Worm (Caenorhabditis elegans) whole organism, L4 larva: ENCODE data around the gene M117.1.

Source experiments
- F10B5.3 ChIP-seq: sonication (generic microtip); optimal IDR thresholded peaks from 2 replicates; lab custom pipeline; 2016; ENCODE audit warnings: mild to moderate bottlenecking, missing genetic modification characterization, missing compliant biosample characterization
- F44E2.7 ChIP-seq: fragments of 200-800 bp; sonication (Bioruptor generic); IDR thresholded peaks from 2 replicates; pipeline ENCODE4 v2.1.2; 2022; ENCODE audit warnings: missing genetic modification characterization, missing compliant biosample characterization
- T20F7.1 ChIP-seq: fragments of 200-800 bp; sonication (Bioruptor generic); optimal IDR thresholded peaks from 2 replicates; lab custom pipeline; 2018; ENCODE audit warnings: mild to moderate bottlenecking, missing genetic modification characterization, missing compliant biosample characterization
- T26A8.4 ChIP-seq: fragments of 200-800 bp; sonication (Bioruptor generic); IDR thresholded peaks from 2 replicates; pipeline ENCODE4 v1.3.6; 2022; ENCODE audit warnings: missing genetic modification characterization, missing compliant biosample characterization
- Y5F2A.4 ChIP-seq: fragments of 200-800 bp; sonication (Bioruptor generic); optimal IDR thresholded peaks from 2 replicates; lab custom pipeline; 2018; ENCODE audit warnings: mild to moderate bottlenecking, missing genetic modification characterization, missing compliant biosample characterization
- aly-2 ChIP-seq: sonication (generic microtip); optimal IDR thresholded peaks from 2 replicates; lab custom pipeline; 2018; ENCODE audit warnings: missing biosample characterization, missing genetic modification characterization
- ama-1 ChIP-seq: fragments of 150-350 bp; optimal IDR thresholded peaks from 2 replicates; lab custom pipeline; 2014; ENCODE audit warnings: inconsistent platforms, mixed read lengths
- arid-1 ChIP-seq: fragments of 200-800 bp; sonication (Bioruptor generic); conservative IDR thresholded peaks from 2 replicates; pipeline ENCODE4 v1.3.6; 2022; ENCODE audit warnings: missing genetic modification reagents, missing genetic modification characterization, missing compliant biosample characterization
- attf-4 ChIP-seq: sonication (generic microtip); optimal IDR thresholded peaks from 3 replicates; lab custom pipeline; 2017; ENCODE audit warnings: missing biosample characterization, missing genetic modification characterization
- ceh-20 ChIP-seq: fragments of 200-800 bp; sonication (Bioruptor generic); IDR thresholded peaks from 2 replicates; pipeline ENCODE4 v1.3.6; 2022; ENCODE audit warnings: missing genetic modification reagents, missing genetic modification characterization, missing compliant biosample characterization
- ceh-28 ChIP-seq: fragments of 150-350 bp; optimal IDR thresholded peaks from 2 replicates; lab custom pipeline; 2014; ENCODE audit warnings: missing biosample characterization, missing genetic modification reagents, missing genetic modification characterization
- cey-2 ChIP-seq: sonication (generic microtip); optimal IDR thresholded peaks from 3 replicates; lab custom pipeline; 2017; ENCODE audit warnings: missing genetic modification characterization, mild to moderate bottlenecking, missing compliant biosample characterization, antibody characterized with exemption, borderline replicate concordance; ENCODE audit not compliant: insufficient read depth
- ctbp-1 ChIP-seq: fragments of 200-800 bp; sonication (Bioruptor generic); IDR thresholded peaks from 2 replicates; pipeline ENCODE4 v1.3.6; 2022; ENCODE audit warnings: missing genetic modification reagents, missing genetic modification characterization, missing compliant biosample characterization
- daf-16 ChIP-seq, 3 experiments: sonication (generic microtip); optimal IDR thresholded peaks; 2 replicates each; lab custom pipeline; 2016 to 2017; ENCODE audit warnings: missing genetic modification characterization in 3 of 3, missing genetic modification reagents in 3 of 3, mild to moderate bottlenecking in 2 of 3, missing compliant biosample characterization in 2 of 3, missing biosample characterization in 1 of 3, moderate library complexity in 1 of 3
- daf-8 ChIP-seq: fragments of 200-800 bp; sonication (Bioruptor generic); IDR thresholded peaks from 2 replicates; pipeline ENCODE4 v1.3.6; 2022; ENCODE audit warnings: missing genetic modification characterization, missing compliant biosample characterization
- dmd-6 ChIP-seq: fragments of 200-800 bp; sonication (Bioruptor generic); IDR thresholded peaks from 2 replicates; pipeline ENCODE4 v1.3.6; 2022; ENCODE audit warnings: missing genetic modification reagents, missing genetic modification characterization, missing compliant biosample characterization
- dpl-1 ChIP-seq: fragments of 150-350 bp; optimal IDR thresholded peaks from 2 replicates; lab custom pipeline; 2014; ENCODE audit warnings: missing biosample characterization, missing genetic modification reagents, missing genetic modification characterization
- egl-43 ChIP-seq: fragments of 200-800 bp; sonication (Bioruptor generic); IDR thresholded peaks from 2 replicates; pipeline ENCODE4 v1.3.6; 2022; ENCODE audit warnings: missing genetic modification reagents, missing genetic modification characterization, missing compliant biosample characterization
- fkh-10 ChIP-seq: fragments of 150-350 bp; optimal IDR thresholded peaks from 2 replicates; lab custom pipeline; 2014; ENCODE audit warnings: missing biosample characterization, missing genetic modification reagents, missing genetic modification characterization
- gei-8 ChIP-seq: fragments of 200-800 bp; sonication (Bioruptor generic); optimal IDR thresholded peaks from 2 replicates; lab custom pipeline; 2018; ENCODE audit warnings: mild to moderate bottlenecking, missing genetic modification characterization, missing compliant biosample characterization
- hlh-30 ChIP-seq: sonication (generic microtip); optimal IDR thresholded peaks from 2 replicates; lab custom pipeline; 2017; ENCODE audit warnings: antibody characterized with exemption, mild to moderate bottlenecking, missing genetic modification characterization, missing compliant biosample characterization; ENCODE audit not compliant: insufficient read depth
- hmg-1.1 ChIP-seq: fragments of 200-800 bp; sonication (Bioruptor generic); IDR thresholded peaks from 2 replicates; pipeline ENCODE4 v1.3.6; 2022; ENCODE audit warnings: missing genetic modification reagents, missing genetic modification characterization, missing compliant biosample characterization
- lim-7 ChIP-seq: fragments of 200-800 bp; sonication (Bioruptor generic); IDR thresholded peaks from 2 replicates; pipeline ENCODE4 v1.3.6; 2022; ENCODE audit warnings: missing genetic modification characterization, missing compliant biosample characterization
- lin-1 ChIP-seq: fragments of 200-800 bp; sonication (Bioruptor generic); IDR thresholded peaks from 2 replicates; pipeline ENCODE4 v1.3.6; 2022; ENCODE audit warnings: missing genetic modification reagents, missing genetic modification characterization, missing compliant biosample characterization
- lin-15B ChIP-seq: fragments of 150-350 bp; sonication (generic microtip); optimal IDR thresholded peaks from 3 replicates; lab custom pipeline; 2014; ENCODE audit warnings: missing biosample characterization, missing genetic modification characterization
- lin-29 ChIP-seq: fragments of 200-800 bp; sonication (Bioruptor generic); IDR thresholded peaks from 2 replicates; pipeline ENCODE4 v1.3.6; 2022; ENCODE audit warnings: missing genetic modification reagents, missing genetic modification characterization, missing compliant biosample characterization
- lir-3 ChIP-seq: sonication (generic microtip); optimal IDR thresholded peaks from 2 replicates; lab custom pipeline; 2016; ENCODE audit warnings: mild to moderate bottlenecking, missing genetic modification characterization, missing compliant biosample characterization
- mdl-1 ChIP-seq, 2 experiments: fragments of 150-350 bp in 1 of 2; sonication (generic microtip) in 1 of 2; optimal IDR thresholded peaks; 2 replicates each; lab custom pipeline; 2014 to 2017; ENCODE audit warnings: missing biosample characterization in 2 of 2, missing genetic modification characterization in 2 of 2
- mdt-29 ChIP-seq: fragments of 200-800 bp; sonication (Bioruptor generic); IDR thresholded peaks from 2 replicates; pipeline ENCODE4 v1.3.6; 2022; ENCODE audit warnings: missing genetic modification reagents, missing genetic modification characterization, missing compliant biosample characterization
- mep-1 ChIP-seq: fragments of 150-350 bp; sonication (generic microtip); optimal IDR thresholded peaks from 3 replicates; lab custom pipeline; 2014; ENCODE audit warnings: missing biosample characterization, missing genetic modification characterization
- mxl-3 ChIP-seq: fragments of 200-800 bp; sonication (Bioruptor generic); optimal IDR thresholded peaks from 2 replicates; lab custom pipeline; 2018; ENCODE audit warnings: mild to moderate bottlenecking, missing genetic modification characterization, missing compliant biosample characterization
- nhr-10 ChIP-seq: fragments of 150-350 bp; optimal IDR thresholded peaks from 2 replicates; lab custom pipeline; 2014; ENCODE audit warnings: missing biosample characterization, missing genetic modification characterization
- nhr-102 ChIP-seq: sonication (generic microtip); optimal IDR thresholded peaks from 2 replicates; lab custom pipeline; 2016; ENCODE audit warnings: mild to moderate bottlenecking, missing genetic modification characterization, moderate library complexity, missing compliant biosample characterization
- nhr-11 ChIP-seq: fragments of 150-350 bp; optimal IDR thresholded peaks from 2 replicates; lab custom pipeline; 2014; ENCODE audit warnings: missing biosample characterization, missing genetic modification characterization
- nhr-111 ChIP-seq: fragments of 200-800 bp; sonication (Bioruptor generic); optimal IDR thresholded peaks from 2 replicates; lab custom pipeline; 2018; ENCODE audit warnings: mild to moderate bottlenecking, missing genetic modification characterization, missing compliant biosample characterization
- nhr-237 ChIP-seq: sonication (generic microtip); optimal IDR thresholded peaks from 2 replicates; lab custom pipeline; 2017; ENCODE audit warnings: missing biosample characterization, missing genetic modification characterization
- nhr-28 ChIP-seq: fragments of 150-350 bp; optimal IDR thresholded peaks from 2 replicates; lab custom pipeline; 2014; ENCODE audit warnings: missing biosample characterization, missing genetic modification characterization
- nhr-48 ChIP-seq: sonication (generic microtip); optimal IDR thresholded peaks from 2 replicates; lab custom pipeline; 2016; ENCODE audit warnings: mild to moderate bottlenecking, missing genetic modification characterization, missing compliant biosample characterization
- nhr-6 ChIP-seq: fragments of 150-350 bp; optimal IDR thresholded peaks from 2 replicates; lab custom pipeline; 2014; ENCODE audit warnings: missing biosample characterization, missing genetic modification characterization
- pqm-1 ChIP-seq: sonication (generic microtip); optimal IDR thresholded peaks from 2 replicates; lab custom pipeline; 2017; ENCODE audit warnings: missing biosample characterization, missing genetic modification characterization
- rbr-2 ChIP-seq: sonication (generic microtip); optimal IDR thresholded peaks from 2 replicates; lab custom pipeline; 2016; ENCODE audit warnings: missing genotype, missing genetic modification characterization, missing compliant biosample characterization
- saeg-2 ChIP-seq: fragments of 200-800 bp; sonication (Bioruptor generic); IDR thresholded peaks from 2 replicates; pipeline ENCODE4 v1.3.6; 2022; ENCODE audit warnings: missing genetic modification reagents, missing genetic modification characterization, missing compliant biosample characterization
- set-16 ChIP-seq: fragments of 200-800 bp; sonication (Bioruptor generic); IDR thresholded peaks from 2 replicates; pipeline ENCODE4 v1.3.6; 2022; ENCODE audit warnings: missing genetic modification reagents, missing genetic modification characterization, missing compliant biosample characterization
- spr-3 ChIP-seq: fragments of 200-800 bp; sonication (Bioruptor generic); optimal IDR thresholded peaks from 2 replicates; lab custom pipeline; 2018; ENCODE audit warnings: mild to moderate bottlenecking, missing genetic modification characterization, missing compliant biosample characterization
- unc-62 ChIP-seq, 3 experiments: fragments of 150-350 bp in 1 of 3; sonication (generic microtip); optimal IDR thresholded peaks in 2 of 3; peaks in 1 of 3; 1 replicate in 1 of 3; 2 replicates in 2 of 3; lab custom pipeline; 2014 to 2017; ENCODE audit warnings: missing biosample characterization in 3 of 3, missing genetic modification characterization in 3 of 3, missing genetic modification reagents in 3 of 3, missing genotype in 1 of 3
- vab-7 ChIP-seq: fragments of 200-800 bp; sonication (Bioruptor generic); IDR thresholded peaks from 2 replicates; pipeline ENCODE4 v1.3.6; 2022; ENCODE audit warnings: missing genetic modification reagents, missing genetic modification characterization, missing compliant biosample characterization
- zfp-3 ChIP-seq: fragments of 200-800 bp; sonication (Bioruptor generic); conservative IDR thresholded peaks from 2 replicates; pipeline ENCODE4 v1.3.6; 2022; ENCODE audit warnings: missing genetic modification reagents, missing genetic modification characterization, missing compliant biosample characterization
- zip-11 ChIP-seq: fragments of 200-800 bp; sonication (Bioruptor generic); IDR thresholded peaks from 2 replicates; pipeline ENCODE4 v1.3.6; 2022; ENCODE audit warnings: missing genetic modification characterization, missing compliant biosample characterization

M117.1 gene

DNA sequence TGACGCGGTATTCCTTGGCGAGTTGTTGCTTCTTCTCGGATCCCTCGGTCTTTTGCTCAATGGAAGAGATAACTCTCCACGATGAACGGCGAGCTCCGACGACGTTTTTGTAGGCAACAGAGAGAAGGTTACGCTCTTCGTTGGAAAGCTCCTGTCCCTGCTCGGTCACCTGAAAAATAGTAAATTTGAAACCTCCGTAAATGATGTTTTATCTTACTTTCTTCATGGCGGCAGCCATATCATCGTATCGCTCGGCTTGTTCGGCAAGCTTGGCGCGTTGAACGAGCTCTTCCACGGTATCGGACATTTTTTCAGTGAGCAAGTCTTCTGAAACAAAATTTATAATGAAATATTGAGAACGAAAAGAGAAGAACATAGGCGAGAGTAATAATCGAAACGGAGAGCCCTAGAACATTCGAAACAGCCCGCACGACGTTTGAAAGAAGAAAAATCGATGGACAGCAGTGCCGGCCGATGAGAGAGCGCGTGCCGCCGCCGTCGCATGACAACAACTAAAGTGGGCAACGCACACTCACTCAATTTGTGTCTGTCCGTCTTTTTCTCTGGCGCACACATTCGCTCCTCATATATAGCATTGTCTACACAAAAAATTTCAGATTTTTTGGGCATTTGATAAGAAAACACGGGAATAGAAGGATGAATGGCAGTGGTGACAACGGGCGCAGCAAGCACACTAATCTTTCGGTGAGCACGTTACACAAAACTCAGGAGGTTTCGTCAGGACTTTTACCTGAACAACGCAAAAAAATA is 7.7 kb downstream of the M117.1 start, which contains the start of the genes par-5 and M117.3 (continued):
- TF ChIP-seq T20F7.1 (GFP tag; lab: Kevin White, UChicago), result peak; percentile 65
- TF ChIP-seq spr-3 (GFP tag; lab: Kevin White, UChicago), result no peak
- TF ChIP-seq vab-7 (GFP tag; lab: Robert Waterston, UW), result peak; percentile 63
- no peak for TF ChIP-seq aly-2 (tag; lab: Kevin White, UChicago)
- peak; percentile 98 for TF ChIP-seq hlh-30 (tag; lab: Kevin White, UChicago)
- peak; percentile 78 for TF ChIP-seq mep-1 (tag; lab: Kevin White, UChicago)
- TF ChIP-seq cey-2, result no peak
- no peak for TF ChIP-seq daf-16 (GFP tag; optimal IDR thresholded peaks at IDR 0.05; lab: Kevin White, UChicago)
- TF ChIP-seq daf-16 (tag; optimal IDR thresholded peaks at IDR 0.05; lab: Kevin White, UChicago), result peak; percentile 63
- TF ChIP-seq Y5F2A.4, result no peak
- peak; percentile 76 for TF ChIP-seq nhr-11 (tag; lab: Kevin White, UChicago)
- peak; percentile 11; the same call in 1 of the 2 replicates for TF ChIP-seq arid-1 (GFP tag; lab: Robert Waterston, UW)
- peak; percentile 54 to 94 for TF ChIP-seq mdl-1 (tag; optimal IDR thresholded peaks at IDR 0.05; lab: Kevin White, UChicago)
- peak; percentile 82 for TF ChIP-seq egl-43
- no peak for TF ChIP-seq daf-8
- TF ChIP-seq lin-15B (tag; lab: Kevin White, UChicago), result no peak
- no peak for TF ChIP-seq lir-3
- TF ChIP-seq dmd-6, result peak; percentile 86
- no peak for TF ChIP-seq gei-8 (GFP tag; lab: Kevin White, UChicago)
- no peak for TF ChIP-seq nhr-10 (tag; lab: Kevin White, UChicago)
- TF ChIP-seq nhr-111 (GFP tag; lab: Kevin White, UChicago), result no peak
- TF ChIP-seq lin-29, result 0 out of 2 replicates have a peak, but pooled peaks have one; percentile 7
- peak; percentile 62 for TF ChIP-seq dpl-1 (GFP tag; lab: Kevin White, UChicago)
- TF ChIP-seq T26A8.4, result peak; percentile 53
- peak; percentile 68 for TF ChIP-seq ceh-28 (tag; lab: Kevin White, UChicago)
- 0 out of 2 replicates have a peak, but pooled peaks have one; percentile 43 for TF ChIP-seq saeg-2
- peak; percentile 64 for TF ChIP-seq lim-7
- TF ChIP-seq unc-62 (GFP tag; optimal IDR thresholded peaks at IDR 0.05 in 1 of 2; lab: Kevin White, UChicago), result peak in 1 of 2 experiments; percentile 95
- no peak for TF ChIP-seq unc-62 (tag; optimal IDR thresholded peaks at IDR 0.05; lab: Kevin White, UChicago)
- TF ChIP-seq nhr-28 (tag; lab: Kevin White, UChicago), result peak; percentile 83
- TF ChIP-seq zfp-3 (GFP tag; lab: Robert Waterston, UW), result 0 out of 2 replicates have a peak, but pooled peaks have one; percentile 38
- TF ChIP-seq rbr-2 (tag; lab: Kevin White, UChicago), result peak; percentile 67
- TF ChIP-seq lin-1 (GFP tag; lab: Robert Waterston, UW), result peak; percentile 68
- peak; percentile 68 for TF ChIP-seq fkh-10 (GFP tag; lab: Kevin White, UChicago)
- peak; percentile 82 for TF ChIP-seq mdt-29 (GFP tag; lab: Robert Waterston, UW)
- TF ChIP-seq nhr-102 (tag; lab: Kevin White, UChicago), result peak; percentile 29
- TF ChIP-seq attf-4 (tag; lab: Kevin White, UChicago), result no peak
- TF ChIP-seq F44E2.7 (GFP tag; lab: Robert Waterston, UW), result peak; percentile 71; the same call in 1 of the 2 replicates
- TF ChIP-seq F10B5.3 (tag; lab: Kevin White, UChicago), result no peak
- TF ChIP-seq nhr-48 (tag; lab: Kevin White, UChicago), result peak; percentile 48
- peak; percentile 76 for TF ChIP-seq ceh-20 (GFP tag; lab: Robert Waterston, UW)
- peak; percentile 48 for TF ChIP-seq pqm-1
- TF ChIP-seq nhr-6 (tag; lab: Kevin White, UChicago), result peak; percentile 24
- TF ChIP-seq set-16 (GFP tag; lab: Robert Waterston, UW), result peak; percentile 65
- TF ChIP-seq hmg-1.1 (GFP tag; lab: Robert Waterston, UW), result peak; percentile 81
- TF ChIP-seq ama-1 (lab: Kevin White, UChicago), result peak; percentile 51
- peak; percentile 81 for TF ChIP-seq mxl-3 (GFP tag; lab: Kevin White, UChicago)
- TF ChIP-seq ctbp-1 (GFP tag; lab: Robert Waterston, UW), result peak; percentile 95
- no peak for TF ChIP-seq nhr-237 (tag; lab: Kevin White, UChicago)
- no peak for TF ChIP-seq zip-11
